Fruit fly (Drosophila melanogaster) whole organism, embryonic: ENCODE results near the gene CG8100.
A peak's percentile ranks its signal among the peaks of the same experiment; 100 is the strongest.

Experiments used
- Bgb ChIP-seq: fragments of 200-800 bp; sonication (Bioruptor generic); IDR thresholded peaks from 2 replicates; pipeline ENCODE4 v1.3.6; 2022; ENCODE audit warnings: missing biosample characterization, missing genetic modification characterization; ENCODE audit not compliant: partially characterized antibody
- CG10959 ChIP-seq: fragments of 200-800 bp; sonication (Bioruptor generic); IDR thresholded peaks from 2 replicates; pipeline ENCODE4 v1.3.6; 2022; ENCODE audit warnings: missing biosample characterization, missing genetic modification characterization
- CG11085 ChIP-seq: fragments of 200-800 bp; sonication (Bioruptor generic); IDR thresholded peaks from 2 replicates; pipeline ENCODE4 v1.3.6; 2022; ENCODE audit warnings: missing biosample characterization, missing genetic modification characterization
- CG13296 ChIP-seq: fragments of 200-800 bp; sonication (Bioruptor generic); optimal IDR thresholded peaks from 3 replicates; lab custom pipeline; 2018; ENCODE audit warnings: missing biosample characterization, mild to moderate bottlenecking, missing genetic modification characterization
- CG14860 ChIP-seq: fragments of 200-800 bp; sonication (Bioruptor generic); IDR thresholded peaks from 3 replicates; pipeline ENCODE4 v1.3.6; 2022; ENCODE audit warnings: missing biosample characterization, missing genetic modification characterization; ENCODE audit not compliant: partially characterized antibody
- CG15269 ChIP-seq: fragments of 200-800 bp; sonication (Bioruptor generic); optimal IDR thresholded peaks from 2 replicates; lab custom pipeline; 2018; ENCODE audit warnings: missing biosample characterization, mild to moderate bottlenecking, missing genetic modification characterization, moderate library complexity
- CG16815 ChIP-seq: fragments of 200-800 bp; sonication (Bioruptor generic); optimal IDR thresholded peaks from 3 replicates; lab custom pipeline; 2017; ENCODE audit warnings: missing biosample characterization, mild to moderate bottlenecking, missing genetic modification characterization
- CG1832 ChIP-seq: fragments of 200-800 bp; sonication (Bioruptor generic); optimal IDR thresholded peaks from 2 replicates; lab custom pipeline; 2017; ENCODE audit warnings: missing biosample characterization, mild to moderate bottlenecking, missing genetic modification characterization, inconsistent platforms
- CG2889 ChIP-seq: fragments of 200-800 bp; sonication (Bioruptor generic); IDR thresholded peaks from 3 replicates; pipeline ENCODE4 v1.3.6; 2022; ENCODE audit warnings: missing biosample characterization, missing genetic modification characterization
- CG31388 ChIP-seq: fragments of 200-800 bp; sonication (Bioruptor generic); optimal IDR thresholded peaks from 2 replicates; lab custom pipeline; 2016; ENCODE audit warnings: missing biosample characterization, missing genetic modification characterization
- CG4360 ChIP-seq: fragments of 200-800 bp; sonication (Bioruptor generic); IDR thresholded peaks from 2 replicates; pipeline ENCODE4 v1.3.6; 2022; ENCODE audit warnings: missing biosample characterization, missing genetic modification characterization
- CG4854 ChIP-seq: fragments of 200-800 bp; sonication (Bioruptor generic); optimal IDR thresholded peaks from 2 replicates; lab custom pipeline; 2016; ENCODE audit warnings: missing biosample characterization, missing genetic modification characterization, inconsistent platforms
- CG6175 ChIP-seq: fragments of 200-800 bp; sonication (Bioruptor generic); IDR thresholded peaks from 3 replicates; pipeline ENCODE4 v1.3.6; 2022; ENCODE audit warnings: missing biosample characterization, missing genetic modification characterization
- CG7357 ChIP-seq: fragments of 200-800 bp; sonication (Bioruptor generic); IDR thresholded peaks from 3 replicates; pipeline ENCODE4 v1.3.6; 2022; ENCODE audit warnings: missing biosample characterization, missing genetic modification characterization
- CG7963 ChIP-seq: fragments of 200-800 bp; sonication (Bioruptor generic); IDR thresholded peaks from 3 replicates; pipeline ENCODE4 v1.3.6; 2022; ENCODE audit warnings: missing biosample characterization, missing genetic modification characterization; ENCODE audit not compliant: partially characterized antibody
- CG8290 ChIP-seq, 3 experiments: fragments of 200-800 bp; sonication (Bioruptor generic); optimal IDR thresholded peaks; 2 replicates each; lab custom pipeline; 2016 to 2019; ENCODE audit warnings: missing biosample characterization in 3 of 3, missing genetic modification characterization in 3 of 3, mild to moderate bottlenecking in 2 of 3, moderate library complexity in 1 of 3
- CG9437 ChIP-seq: fragments of 200-800 bp; sonication (Bioruptor generic); optimal IDR thresholded peaks from 2 replicates; lab custom pipeline; 2018; ENCODE audit warnings: missing biosample characterization, mild to moderate bottlenecking, missing genetic modification characterization
- CG9797 ChIP-seq: fragments of 200-800 bp; sonication (Bioruptor generic); optimal IDR thresholded peaks from 3 replicates; lab custom pipeline; 2018; ENCODE audit warnings: missing biosample characterization, mild to moderate bottlenecking, missing genetic modification characterization
- D ChIP-seq, 2 experiments: fragments of 200-800 bp in 1 of 2; fragments of >200 bp in 1 of 2; sonication (Bioruptor generic) in 1 of 2; optimal IDR thresholded peaks; 2 replicates in 1 of 2; 3 replicates in 1 of 2; lab custom pipeline; 2017; ENCODE audit warnings: mild to moderate bottlenecking in 1 of 2, missing biosample characterization in 1 of 2, missing genetic modification characterization in 1 of 2, missing genetic modification reagents in 1 of 2
- Dll ChIP-seq: fragments of 200-800 bp; sonication (Bioruptor generic); IDR thresholded peaks from 4 replicates; pipeline ENCODE4 v1.3.6; 2022; ENCODE audit warnings: missing biosample characterization, missing genetic modification characterization; ENCODE audit not compliant: partially characterized antibody
- Dref ChIP-seq: fragments of 200-800 bp; sonication (Bioruptor generic); IDR thresholded peaks from 2 replicates; pipeline ENCODE4 v1.3.6; 2022; ENCODE audit warnings: missing biosample characterization, missing genetic modification characterization
- Fer3 ChIP-seq: fragments of 200-800 bp; sonication (Bioruptor generic); optimal IDR thresholded peaks from 2 replicates; lab custom pipeline; 2018; ENCODE audit warnings: missing biosample characterization, mild to moderate bottlenecking, missing genetic modification characterization, moderate library complexity
- HLHmδ ChIP-seq: fragments of 200-800 bp; sonication (Bioruptor generic); optimal IDR thresholded peaks from 2 replicates; lab custom pipeline; 2018; ENCODE audit warnings: missing biosample characterization, mild to moderate bottlenecking, missing genetic modification characterization, moderate library complexity
- Kr ChIP-seq: fragments of 200-800 bp; sonication (Bioruptor generic); optimal IDR thresholded peaks from 2 replicates; lab custom pipeline; 2017; ENCODE audit warnings: missing biosample characterization, mild to moderate bottlenecking, missing genetic modification characterization
- Lpt ChIP-seq: fragments of >200 bp; optimal IDR thresholded peaks from 2 replicates; lab custom pipeline; 2018; ENCODE audit warnings: missing biosample characterization, missing genetic modification characterization
- MBD-R2 ChIP-seq: fragments of 200-800 bp; sonication (Bioruptor generic); IDR thresholded peaks from 2 replicates; pipeline ENCODE4 v1.3.6; 2022; ENCODE audit warnings: missing biosample characterization, missing genetic modification characterization
- Mes4 ChIP-seq: fragments of 200-800 bp; sonication (Bioruptor generic); optimal IDR thresholded peaks from 2 replicates; lab custom pipeline; 2016; ENCODE audit warnings: missing biosample characterization, missing genetic modification characterization
- Oaz ChIP-seq: fragments of 200-800 bp; sonication (Bioruptor generic); IDR thresholded peaks from 2 replicates; pipeline ENCODE4 v1.3.6; 2022; ENCODE audit warnings: missing biosample characterization, missing genetic modification characterization
- Taf1 ChIP-seq: fragments of 200-800 bp; sonication (Bioruptor generic); IDR thresholded peaks from 2 replicates; pipeline ENCODE4 v1.3.6; 2022; ENCODE audit warnings: missing biosample characterization, missing genetic modification characterization
- Trl ChIP-seq, 3 experiments: fragments of >200 bp in 2 of 3; fragments of 200-800 bp in 1 of 3; sonication (Bioruptor generic) in 1 of 3; optimal IDR thresholded peaks; 2 replicates in 1 of 3; 3 replicates in 2 of 3; lab custom pipeline; 2016 to 2017; ENCODE audit warnings: missing biosample characterization in 1 of 3, missing genetic modification characterization in 1 of 3
- Vsx1 ChIP-seq: fragments of 200-800 bp; sonication (Bioruptor generic); optimal IDR thresholded peaks from 2 replicates; lab custom pipeline; 2017; ENCODE audit warnings: missing biosample characterization, mild to moderate bottlenecking, missing genetic modification characterization, missing genetic modification reagents
- Xrp1 ChIP-seq: fragments of 200-800 bp; sonication (Bioruptor generic); IDR thresholded peaks from 2 replicates; pipeline ENCODE4 v1.3.6; 2022; ENCODE audit warnings: missing biosample characterization, missing genetic modification characterization
- bsh ChIP-seq, 2 experiments: fragments of 200-800 bp; sonication (Bioruptor generic); optimal IDR thresholded peaks; 2 replicates each; lab custom pipeline; 2017 to 2018; ENCODE audit warnings: mild to moderate bottlenecking in 2 of 2, missing biosample characterization in 2 of 2, missing genetic modification characterization in 2 of 2, moderate library complexity in 1 of 2
- cg ChIP-seq: fragments of 200-800 bp; sonication (Bioruptor generic); optimal IDR thresholded peaks from 3 replicates; lab custom pipeline; 2019; ENCODE audit warnings: missing biosample characterization, mild to moderate bottlenecking, missing genetic modification characterization, moderate library complexity
- cwo ChIP-seq: fragments of 200-800 bp; sonication (Bioruptor generic); optimal IDR thresholded peaks from 3 replicates; lab custom pipeline; 2017; ENCODE audit warnings: missing biosample characterization, missing genetic modification characterization, mild to moderate bottlenecking, moderate library complexity, missing genetic modification reagents
- disco-r ChIP-seq: fragments of 200-800 bp; sonication (Bioruptor generic); optimal IDR thresholded peaks from 2 replicates; lab custom pipeline; 2016; ENCODE audit warnings: missing biosample characterization, missing genetic modification characterization
- ems ChIP-seq: fragments of 200-800 bp; sonication (Bioruptor generic); optimal IDR thresholded peaks from 3 replicates; lab custom pipeline; 2016; ENCODE audit warnings: missing biosample characterization, missing genetic modification characterization
- gem ChIP-seq: fragments of 200-800 bp; sonication (Bioruptor generic); optimal IDR thresholded peaks from 2 replicates; lab custom pipeline; 2019; ENCODE audit warnings: missing biosample characterization, mild to moderate bottlenecking, missing genetic modification characterization, moderate library complexity
- insv ChIP-seq, 2 experiments: fragments of 200-800 bp; sonication (Bioruptor generic); optimal IDR thresholded peaks; 3 replicates each; lab custom pipeline; 2016 to 2018; ENCODE audit warnings: missing biosample characterization in 2 of 2, missing genetic modification characterization in 2 of 2
- jigr1 ChIP-seq: fragments of 200-800 bp; sonication (Bioruptor generic); IDR thresholded peaks from 3 replicates; pipeline ENCODE4 v1.3.6; 2022; ENCODE audit warnings: missing biosample characterization, missing genetic modification characterization
- kay ChIP-seq: fragments of 200-800 bp; sonication (Bioruptor generic); optimal IDR thresholded peaks from 2 replicates; lab custom pipeline; 2016; ENCODE audit warnings: missing biosample characterization, missing genetic modification characterization
- knrl ChIP-seq: fragments of 200-800 bp; sonication (Bioruptor generic); IDR thresholded peaks from 3 replicates; pipeline ENCODE4 v1.3.6; 2022; ENCODE audit warnings: missing biosample characterization, missing genetic modification characterization; ENCODE audit not compliant: partially characterized antibody
- pan ChIP-seq, 4 experiments: fragments of >200 bp in 3 of 4; fragments of 200-800 bp in 1 of 4; sonication (Bioruptor generic) in 1 of 4; optimal IDR thresholded peaks in 3 of 4; IDR thresholded peaks in 1 of 4; 2 replicates each; pipeline versions ENCODE4 v1.3.6 to Lab custom; 2017 to 2022; ENCODE audit warnings: missing biosample characterization in 2 of 4, missing genetic modification characterization in 2 of 4, mixed read lengths in 1 of 4
- prd ChIP-seq, 3 experiments: fragments of >200 bp in 2 of 3; fragments of 200-800 bp in 1 of 3; sonication (Bioruptor generic) in 1 of 3; optimal IDR thresholded peaks in 2 of 3; IDR thresholded peaks in 1 of 3; 2 replicates in 2 of 3; 3 replicates in 1 of 3; pipeline versions ENCODE4 v1.3.6 to Lab custom; 2017 to 2022; ENCODE audit warnings: missing biosample characterization in 1 of 3, missing genetic modification characterization in 1 of 3
- sna ChIP-seq: fragments of 200-800 bp; sonication (Bioruptor generic); IDR thresholded peaks from 2 replicates; pipeline ENCODE4 v1.3.6; 2022; ENCODE audit warnings: missing biosample characterization, missing genetic modification characterization; ENCODE audit not compliant: partially characterized antibody
- tna ChIP-seq: fragments of 200-800 bp; sonication (Bioruptor generic); IDR thresholded peaks from 2 replicates; pipeline ENCODE4 v1.3.6; 2022; ENCODE audit warnings: missing biosample characterization, missing genetic modification characterization; ENCODE audit not compliant: partially characterized antibody

The CG8100 gene

dm6 chr3L:14053073-14053643 lies 30.3 kb upstream of the CG8100 start, which contains the start of the genes CG13484 and Frl (continued):
- no peak for TF ChIP-seq Lpt (GFP tag; lab: Kevin White, UChicago)
- no peak for TF ChIP-seq CG14860 (GFP tag; lab: Robert Waterston, UW)
- TF ChIP-seq Oaz: no peak
- TF ChIP-seq CG31388: no peak
- peak; percentile 43 for TF ChIP-seq Mes4 (GFP tag; lab: Kevin White, UChicago)
- TF ChIP-seq gem: peak; percentile 23
- TF ChIP-seq CG7963 (GFP tag; lab: Robert Waterston, UW): no peak
- no peak for TF ChIP-seq Kr (GFP tag; lab: Kevin White, UChicago)
- no peak for TF ChIP-seq CG10959
- no peak for TF ChIP-seq sna (GFP tag; lab: Robert Waterston, UW)
- no peak; the same call in 2 of the 3 replicates for TF ChIP-seq knrl (GFP tag; lab: Robert Waterston, UW)
- TF ChIP-seq CG6175 (GFP tag; lab: Robert Waterston, UW): no peak
- TF ChIP-seq Xrp1 (GFP tag; lab: Robert Waterston, UW): peak; percentile 47
- TF ChIP-seq Vsx1 (GFP tag; lab: Kevin White, UChicago): no peak
- TF ChIP-seq CG4854: peak; percentile 12
- TF ChIP-seq Trl (optimal IDR thresholded peaks at IDR 0.05; lab: Kevin White, UChicago): no peak
- TF ChIP-seq Trl (GFP tag; optimal IDR thresholded peaks at IDR 0.05; lab: Kevin White, UChicago): no peak
- peak; percentile 53 for TF ChIP-seq HLHmδ (GFP tag; lab: Kevin White, UChicago)
- no peak for TF ChIP-seq CG7357 (GFP tag; lab: Robert Waterston, UW)
- no peak for TF ChIP-seq CG11085 (GFP tag; lab: Robert Waterston, UW)
- peak; percentile 98 for TF ChIP-seq D (optimal IDR thresholded peaks at IDR 0.05; lab: Kevin White, UChicago)
- TF ChIP-seq D (GFP tag; optimal IDR thresholded peaks at IDR 0.05; lab: Kevin White, UChicago): no peak
- no peak for TF ChIP-seq Taf1 (GFP tag; lab: Robert Waterston, UW)
- TF ChIP-seq CG16815: no peak
- TF ChIP-seq CG13296 (GFP tag; lab: Kevin White, UChicago): no peak
- TF ChIP-seq CG9437: no peak
- TF ChIP-seq Fer3 (tag; lab: Kevin White, UChicago): no peak
- TF ChIP-seq prd (optimal IDR thresholded peaks at IDR 0.05; lab: Kevin White, UChicago): no peak
- TF ChIP-seq prd (GFP tag; IDR thresholded peaks at IDR 0.05; lab: Robert Waterston, UW): peak; percentile 52
- peak; percentile 39 for TF ChIP-seq ems
- TF ChIP-seq CG2889 (GFP tag; lab: Robert Waterston, UW): no peak
- TF ChIP-seq CG4360 (GFP tag; lab: Robert Waterston, UW): peak; percentile 90
- TF ChIP-seq Dll: peak; percentile 49; the same call in 1 of the 4 replicates
- peak; percentile 96 for TF ChIP-seq cg (GFP tag; lab: Kevin White, UChicago)
- no peak; the same call in 1 of the 2 replicates for TF ChIP-seq Dref (GFP tag; lab: Robert Waterston, UW)
- no peak for TF ChIP-seq CG1832 (GFP tag; lab: Kevin White, UChicago)
- TF ChIP-seq MBD-R2 (GFP tag; lab: Robert Waterston, UW): peak; percentile 97
- TF ChIP-seq pan (optimal IDR thresholded peaks at IDR 0.05; lab: Kevin White, UChicago): no peak
- no peak for TF ChIP-seq pan (GFP tag; optimal IDR thresholded peaks at IDR 0.05 in 1 of 2, IDR thresholded peaks at IDR 0.05 in 1 of 2)
- TF ChIP-seq cwo: no peak
- TF ChIP-seq insv (GFP tag; optimal IDR thresholded peaks at IDR 0.05; lab: Kevin White, UChicago): peak in 1 of 2 experiments; percentile 11
- 0 out of 2 replicates have a peak, but pooled peaks have one; percentile 29 for TF ChIP-seq tna (GFP tag; lab: Robert Waterston, UW)
- TF ChIP-seq CG15269 (tag; lab: Kevin White, UChicago): peak; percentile 3
- peak; percentile 15 to 19 for TF ChIP-seq bsh (GFP tag; optimal IDR thresholded peaks at IDR 0.05; lab: Kevin White, UChicago)
- TF ChIP-seq disco-r (GFP tag; lab: Kevin White, UChicago): no peak
- peak; percentile 52; the same call in 1 of the 2 replicates for TF ChIP-seq Bgb (GFP tag; lab: Robert Waterston, UW)
- no peak for TF ChIP-seq jigr1 (GFP tag; lab: Robert Waterston, UW)
- TF ChIP-seq CG9797: peak; percentile 100
- no peak for TF ChIP-seq CG8290 (GFP tag; optimal IDR thresholded peaks at IDR 0.05; lab: Kevin White, UChicago)
- peak; percentile 37 to 89 for TF ChIP-seq CG8290 (tag; optimal IDR thresholded peaks at IDR 0.05; lab: Kevin White, UChicago)
- no peak for TF ChIP-seq kay
